Worm (Caenorhabditis elegans) whole organism, late embryonic: ENCODE data around the gene frpr-3.
A peak's percentile ranks its signal among the peaks of the same experiment; 100 is the strongest.

Experiments
- C38D4.7 ChIP-seq: fragments of 200-800 bp; sonication (Bioruptor generic); optimal IDR thresholded peaks from 2 replicates; lab custom pipeline; 2018; ENCODE audit warnings: mild to moderate bottlenecking, missing genetic modification characterization, moderate library complexity, missing compliant biosample characterization
- K02D7.2 ChIP-seq: sonication (generic microtip); optimal IDR thresholded peaks from 2 replicates; lab custom pipeline; 2017; ENCODE audit warnings: mild to moderate bottlenecking, missing genetic modification characterization, missing compliant biosample characterization
- K09A11.1 ChIP-seq: sonication (generic microtip); optimal IDR thresholded peaks from 2 replicates; lab custom pipeline; 2017; ENCODE audit warnings: antibody characterized with exemption, mild to moderate bottlenecking, missing genetic modification characterization, missing compliant biosample characterization; ENCODE audit not compliant: insufficient read depth
- ceh-19 ChIP-seq: fragments of 200-800 bp; sonication (Bioruptor generic); optimal IDR thresholded peaks from 2 replicates; lab custom pipeline; 2018; ENCODE audit warnings: mild to moderate bottlenecking, missing genetic modification characterization, missing compliant biosample characterization
- ceh-2 ChIP-seq: sonication (generic microtip); optimal IDR thresholded peaks from 2 replicates; lab custom pipeline; 2016; ENCODE audit warnings: missing genotype, missing genetic modification characterization, missing compliant biosample characterization
- ceh-22 ChIP-seq: sonication (generic microtip); optimal IDR thresholded peaks from 2 replicates; lab custom pipeline; 2017; ENCODE audit warnings: missing biosample characterization, missing genetic modification characterization
- ceh-31 ChIP-seq: sonication (generic microtip); optimal IDR thresholded peaks from 2 replicates; lab custom pipeline; 2016; ENCODE audit warnings: missing genetic modification characterization, missing compliant biosample characterization
- fax-1 ChIP-seq: sonication (generic microtip); optimal IDR thresholded peaks from 2 replicates; lab custom pipeline; 2016; ENCODE audit warnings: missing genotype, missing genetic modification characterization, missing compliant biosample characterization
- fkh-6 ChIP-seq: sonication (generic microtip); optimal IDR thresholded peaks from 2 replicates; lab custom pipeline; 2016; ENCODE audit warnings: missing genetic modification characterization, missing compliant biosample characterization
- lim-6 ChIP-seq: sonication (generic microtip); optimal IDR thresholded peaks from 2 replicates; lab custom pipeline; 2016; ENCODE audit warnings: missing genetic modification characterization, missing compliant biosample characterization
- lin-11 ChIP-seq: fragments of 200-800 bp; sonication (Bioruptor generic); optimal IDR thresholded peaks from 2 replicates; lab custom pipeline; 2018; ENCODE audit warnings: mild to moderate bottlenecking, missing genetic modification characterization, missing compliant biosample characterization
- nfya-1 ChIP-seq: sonication (generic microtip); optimal IDR thresholded peaks from 2 replicates; lab custom pipeline; 2017; ENCODE audit warnings: missing genetic modification characterization, mild to moderate bottlenecking, missing compliant biosample characterization, antibody characterized with exemption, moderate library complexity
- nhr-232 ChIP-seq: sonication (generic microtip); optimal IDR thresholded peaks from 2 replicates; lab custom pipeline; 2016; ENCODE audit warnings: missing genetic modification characterization, missing compliant biosample characterization
- odd-2 ChIP-seq: sonication (generic microtip); optimal IDR thresholded peaks from 2 replicates; lab custom pipeline; 2017; ENCODE audit warnings: antibody characterized with exemption, mild to moderate bottlenecking, missing genetic modification characterization, missing compliant biosample characterization
- pag-3 ChIP-seq: sonication (generic microtip); optimal IDR thresholded peaks from 2 replicates; lab custom pipeline; 2016; ENCODE audit warnings: missing compliant biosample characterization, missing genetic modification characterization, borderline replicate concordance
- pqm-1 ChIP-seq: sonication (generic microtip); optimal IDR thresholded peaks from 2 replicates; lab custom pipeline; 2016; ENCODE audit warnings: missing genetic modification characterization, missing compliant biosample characterization
- sox-4 ChIP-seq: sonication (generic microtip); optimal IDR thresholded peaks from 2 replicates; lab custom pipeline; 2017; ENCODE audit warnings: mild to moderate bottlenecking, missing genetic modification characterization, inconsistent platforms, missing compliant biosample characterization
- syd-9 ChIP-seq: sonication (generic microtip); optimal IDR thresholded peaks from 2 replicates; lab custom pipeline; 2016; ENCODE audit warnings: mild to moderate bottlenecking, missing genetic modification characterization, moderate library complexity, missing compliant biosample characterization
- tbx-2 ChIP-seq: sonication (generic microtip); optimal IDR thresholded peaks from 2 replicates; lab custom pipeline; 2016; ENCODE audit warnings: missing genetic modification characterization, missing compliant biosample characterization
- tbx-7 ChIP-seq: sonication (generic microtip); optimal IDR thresholded peaks from 2 replicates; lab custom pipeline; 2016; ENCODE audit warnings: missing genotype, missing genetic modification characterization, missing compliant biosample characterization
- unc-42 ChIP-seq: sonication (generic microtip); optimal IDR thresholded peaks from 2 replicates; lab custom pipeline; 2016; ENCODE audit warnings: missing genotype, missing genetic modification characterization, missing compliant biosample characterization
- unc-55 ChIP-seq: sonication (generic microtip); optimal IDR thresholded peaks from 2 replicates; lab custom pipeline; 2017; ENCODE audit warnings: missing biosample characterization, missing genetic modification reagents, missing genetic modification characterization
- zip-5 ChIP-seq: sonication (generic microtip); optimal IDR thresholded peaks from 2 replicates; lab custom pipeline; 2016; ENCODE audit warnings: missing genetic modification characterization, missing compliant biosample characterization

frpr-3 gene

DNA sequence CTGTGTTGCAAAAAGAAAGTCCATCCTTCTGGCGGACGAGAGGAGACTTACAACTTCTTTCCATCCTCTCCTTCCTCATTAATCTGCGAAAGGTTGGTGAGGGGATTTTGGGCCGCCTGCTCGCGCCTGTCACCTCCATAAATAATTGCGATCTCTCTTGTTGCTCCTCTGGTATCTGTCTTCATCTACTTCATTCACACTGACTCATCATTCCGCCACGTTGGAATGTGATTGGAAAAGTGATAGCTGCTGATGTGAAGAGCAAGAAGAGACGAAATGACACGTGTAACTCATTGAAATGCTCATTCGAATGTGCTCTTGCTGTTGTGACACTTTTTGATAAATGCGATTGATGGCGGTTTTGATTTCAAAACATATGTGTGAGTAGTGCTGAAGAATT, 51.6 kb downstream of the frpr-3 start (continued):
- TF ChIP-seq odd-2 (tag; lab: Kevin White, UChicago), result no peak
- TF ChIP-seq C38D4.7 (GFP tag; lab: Kevin White, UChicago), result no peak
- peak; percentile 98 for TF ChIP-seq unc-55 (GFP tag; lab: Kevin White, UChicago)
- TF ChIP-seq ceh-19, result no peak
- no peak for TF ChIP-seq fkh-6
- no peak for TF ChIP-seq fax-1 (tag; lab: Kevin White, UChicago)
- no peak for TF ChIP-seq lin-11 (tag; lab: Kevin White, UChicago)
- no peak for TF ChIP-seq ceh-31 (tag; lab: Kevin White, UChicago)
- TF ChIP-seq syd-9, result no peak
- no peak for TF ChIP-seq lim-6 (tag; lab: Kevin White, UChicago)
- no peak for TF ChIP-seq nhr-232
- no peak for TF ChIP-seq pqm-1 (tag; lab: Kevin White, UChicago)
- no peak for TF ChIP-seq zip-5 (tag; lab: Kevin White, UChicago)
- peak; percentile 16 for TF ChIP-seq nfya-1
- TF ChIP-seq tbx-7 (tag; lab: Kevin White, UChicago), result no peak
- no peak for TF ChIP-seq K02D7.2 (tag; lab: Kevin White, UChicago)
- no peak for TF ChIP-seq sox-4 (tag; lab: Kevin White, UChicago)
- no peak for TF ChIP-seq K09A11.1 (tag; lab: Kevin White, UChicago)
- TF ChIP-seq ceh-22, result no peak
- TF ChIP-seq ceh-2 (tag; lab: Kevin White, UChicago), result no peak
- TF ChIP-seq tbx-2, result peak; percentile 23
- no peak for TF ChIP-seq unc-42
- no peak for TF ChIP-seq pag-3
